Fruit fly (Drosophila melanogaster) whole organism, larva: ENCODE results near the gene CrebA.

Experiments used
- noc ChIP-seq: fragments of 200-800 bp; sonication (Bioruptor generic); optimal IDR thresholded peaks from 3 replicates; lab custom pipeline; 2019; ENCODE audit warnings: missing biosample characterization, mild to moderate bottlenecking, missing genetic modification characterization, moderate library complexity

Gene CrebA

DNA sequence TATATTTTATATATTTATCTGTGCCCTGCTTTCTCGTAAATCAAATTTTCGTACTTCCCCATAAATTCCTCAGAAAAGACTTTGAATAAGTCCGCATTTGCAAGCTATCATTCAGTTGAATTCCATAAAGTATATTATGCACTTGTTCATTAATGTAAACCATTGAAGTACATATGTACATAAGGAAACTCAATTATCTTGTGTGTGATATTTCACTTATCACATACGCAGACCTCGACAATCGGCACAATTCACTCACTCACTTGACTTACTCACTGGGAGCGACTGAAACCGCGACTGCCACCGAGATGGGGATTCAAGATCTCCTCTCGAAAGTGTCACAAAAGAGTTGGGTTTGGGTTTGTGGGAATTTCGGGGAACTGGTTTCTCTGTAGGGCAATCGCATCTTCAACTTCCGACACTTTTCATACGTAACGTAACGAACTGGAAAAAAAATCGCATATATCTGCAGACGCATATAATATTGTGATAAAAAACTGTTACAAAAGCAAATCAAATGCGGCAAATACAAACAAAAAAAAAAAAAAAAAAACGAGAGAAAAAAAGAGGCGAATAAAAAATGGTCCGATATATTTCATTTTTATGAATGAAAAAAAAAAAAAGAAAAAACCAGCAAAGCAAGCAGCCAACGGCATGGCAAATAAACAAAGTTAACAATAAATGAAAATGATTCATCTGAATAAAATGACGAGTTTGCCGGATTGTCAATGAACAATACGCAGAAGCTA, 62.0 kb downstream of the CrebA start:
- TF ChIP-seq noc (tag; lab: Kevin White, UChicago): no peak

DNA sequence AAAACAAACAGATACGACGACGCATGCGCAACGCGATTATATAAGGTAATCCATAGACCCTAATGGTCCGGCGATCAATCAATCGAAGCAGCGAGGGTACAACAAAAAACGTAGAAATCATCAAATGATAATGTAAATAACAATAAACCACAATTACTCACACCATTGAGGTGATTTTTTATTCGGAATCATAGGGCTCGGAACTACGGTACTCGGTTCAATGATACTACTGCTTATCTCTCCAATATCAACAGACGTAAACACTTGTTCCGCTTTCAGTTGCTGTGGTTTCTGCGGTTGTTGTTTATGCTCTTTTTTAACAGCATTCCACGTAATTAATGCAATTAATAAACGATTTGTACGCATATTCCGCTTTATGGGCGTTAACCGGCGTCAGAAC, 62.8 kb downstream of the CrebA start:
- TF ChIP-seq noc (tag; lab: Kevin White, UChicago): peak; percentile 22

DNA sequence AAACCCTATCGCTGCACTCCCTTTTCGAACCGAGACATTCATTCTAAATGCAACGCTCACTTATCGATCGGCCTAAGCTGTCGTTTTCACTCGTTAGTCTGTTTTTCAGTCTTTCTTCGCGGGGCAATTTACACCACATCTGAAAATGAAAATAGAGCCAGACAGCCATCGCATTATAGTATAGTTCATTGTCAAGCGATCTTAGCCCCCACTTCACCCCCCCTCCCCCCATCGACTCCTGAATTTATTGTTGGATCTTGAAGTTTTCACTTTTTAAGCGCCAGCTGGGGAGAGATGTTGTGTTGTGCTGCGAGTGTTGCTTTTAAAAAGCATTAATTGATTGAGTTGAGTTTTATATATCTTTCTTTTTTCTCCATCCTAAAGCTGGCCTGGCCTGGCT, 64.0 kb downstream of the CrebA start:
- no peak for TF ChIP-seq noc (tag; lab: Kevin White, UChicago)

DNA sequence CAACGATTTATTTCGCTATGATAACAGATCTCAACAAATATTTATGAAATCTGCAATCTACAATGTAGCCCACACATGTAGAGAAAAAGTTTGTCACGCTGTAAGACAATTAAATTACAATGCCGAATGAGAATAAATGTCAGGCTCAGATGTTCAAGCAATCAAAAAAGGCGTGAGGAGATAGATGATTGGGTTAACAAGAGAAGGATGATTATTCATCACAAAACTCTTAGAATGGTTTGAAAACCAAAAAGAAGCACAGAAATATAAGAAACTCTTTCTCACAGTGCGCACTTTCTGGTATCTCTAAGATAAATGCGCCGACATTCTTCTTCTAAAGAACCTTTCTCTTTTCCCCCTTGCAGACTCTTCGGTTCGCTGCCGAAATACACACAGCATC, 64.9 kb downstream of the CrebA start:
- TF ChIP-seq noc (tag; lab: Kevin White, UChicago): no peak
